Fruit fly (Drosophila melanogaster) whole organism, embryonic: Measurements from ENCODE around the gene CG11898.

ENCODE experiments used
- ATbp ChIP-seq: fragments of 200-800 bp; sonication (Bioruptor generic); optimal IDR thresholded peaks from 2 replicates; lab custom pipeline; 2017; ENCODE audit warnings: missing biosample characterization, mild to moderate bottlenecking, missing genetic modification characterization, missing genetic modification reagents
- Aef1 ChIP-seq: fragments of 200-800 bp; sonication (Bioruptor generic); IDR thresholded peaks from 3 replicates; pipeline ENCODE4 v1.3.6; 2022; ENCODE audit warnings: missing biosample characterization, missing genetic modification characterization
- CG13775 ChIP-seq: fragments of 200-800 bp; sonication (Bioruptor generic); optimal IDR thresholded peaks from 3 replicates; lab custom pipeline; 2017; ENCODE audit warnings: missing biosample characterization, mild to moderate bottlenecking, missing genetic modification characterization
- CG15601 ChIP-seq: fragments of 200-800 bp; sonication (Bioruptor generic); optimal IDR thresholded peaks from 3 replicates; lab custom pipeline; 2019; ENCODE audit warnings: missing biosample characterization, mild to moderate bottlenecking, missing genetic modification characterization, moderate library complexity
- CG15696 ChIP-seq: fragments of 200-800 bp; sonication (Bioruptor generic); optimal IDR thresholded peaks from 2 replicates; lab custom pipeline; 2019; ENCODE audit warnings: missing biosample characterization, mild to moderate bottlenecking, missing genetic modification characterization, moderate library complexity
- CG1603 ChIP-seq: fragments of 200-800 bp; sonication (Bioruptor generic); optimal IDR thresholded peaks from 2 replicates; lab custom pipeline; 2019; ENCODE audit warnings: missing biosample characterization, mild to moderate bottlenecking, missing genetic modification characterization, moderate library complexity
- CG17186 ChIP-seq: fragments of 200-800 bp; sonication (Bioruptor generic); optimal IDR thresholded peaks from 3 replicates; lab custom pipeline; 2017; ENCODE audit warnings: missing biosample characterization, missing genetic modification reagents, missing genetic modification characterization
- CG17328 ChIP-seq: fragments of 200-800 bp; sonication (Bioruptor generic); IDR thresholded peaks from 2 replicates; pipeline ENCODE4 v1.3.6; 2022; ENCODE audit warnings: missing biosample characterization, missing genetic modification characterization
- CG32532 ChIP-seq: fragments of 200-800 bp; sonication (Bioruptor generic); IDR thresholded peaks from 2 replicates; pipeline ENCODE4 v1.3.6; 2022; ENCODE audit warnings: missing biosample characterization, missing genetic modification characterization
- CG32767 ChIP-seq: fragments of 200-800 bp; sonication (Bioruptor generic); IDR thresholded peaks from 2 replicates; pipeline ENCODE4 v1.3.6; 2022; ENCODE audit warnings: missing biosample characterization, missing genetic modification characterization
- CG33557 ChIP-seq: fragments of 200-800 bp; sonication (Bioruptor generic); optimal IDR thresholded peaks from 2 replicates; lab custom pipeline; 2019; ENCODE audit warnings: missing biosample characterization, mild to moderate bottlenecking, missing genetic modification characterization, moderate library complexity
- CG4424 ChIP-seq: fragments of 200-800 bp; sonication (Bioruptor generic); optimal IDR thresholded peaks from 3 replicates; lab custom pipeline; 2016; ENCODE audit warnings: missing biosample characterization, missing genetic modification characterization
- CG4854 ChIP-seq: fragments of 200-800 bp; sonication (Bioruptor generic); optimal IDR thresholded peaks from 2 replicates; lab custom pipeline; 2016; ENCODE audit warnings: missing biosample characterization, missing genetic modification characterization, inconsistent platforms
- CG5245 ChIP-seq: fragments of 200-800 bp; sonication (Bioruptor generic); optimal IDR thresholded peaks from 3 replicates; lab custom pipeline; 2016; ENCODE audit warnings: missing biosample characterization, missing genetic modification characterization
- CG7271 ChIP-seq: fragments of 200-800 bp; sonication (Bioruptor generic); optimal IDR thresholded peaks from 2 replicates; lab custom pipeline; 2018; ENCODE audit warnings: missing biosample characterization, mild to moderate bottlenecking, missing genetic modification characterization, moderate library complexity
- CG8924 ChIP-seq: fragments of 200-800 bp; optimal IDR thresholded peaks from 3 replicates; lab custom pipeline; 2019; ENCODE audit warnings: missing biosample characterization, mild to moderate bottlenecking, missing genetic modification characterization, moderate library complexity
- CG8944 ChIP-seq: fragments of 200-800 bp; sonication (Bioruptor generic); optimal IDR thresholded peaks from 3 replicates; lab custom pipeline; 2016; ENCODE audit warnings: missing biosample characterization, missing genetic modification characterization
- HLHmδ ChIP-seq: fragments of 200-800 bp; sonication (Bioruptor generic); optimal IDR thresholded peaks from 2 replicates; lab custom pipeline; 2018; ENCODE audit warnings: missing biosample characterization, mild to moderate bottlenecking, missing genetic modification characterization, moderate library complexity
- Hey ChIP-seq: fragments of 200-800 bp; sonication (Bioruptor generic); optimal IDR thresholded peaks from 3 replicates; lab custom pipeline; 2018; ENCODE audit warnings: missing biosample characterization, mild to moderate bottlenecking, missing genetic modification characterization
- Hmr ChIP-seq: fragments of 200-800 bp; sonication (Bioruptor generic); optimal IDR thresholded peaks from 3 replicates; lab custom pipeline; 2017; ENCODE audit warnings: mild to moderate bottlenecking, missing biosample characterization, missing genetic modification reagents, missing genetic modification characterization
- Lim3 ChIP-seq: fragments of 200-800 bp; sonication (Bioruptor generic); IDR thresholded peaks from 2 replicates; pipeline ENCODE4 v1.3.6; 2022; ENCODE audit warnings: missing biosample characterization, missing genetic modification characterization
- MTF-1 ChIP-seq: fragments of 200-800 bp; sonication (Bioruptor generic); optimal IDR thresholded peaks from 2 replicates; lab custom pipeline; 2018; ENCODE audit warnings: missing biosample characterization, mild to moderate bottlenecking, missing genetic modification characterization, borderline replicate concordance
- Med ChIP-seq: fragments of 200-800 bp; sonication (Bioruptor generic); peaks from one replicate; lab custom pipeline; 2016; ENCODE audit warnings: missing biosample characterization, missing genetic modification characterization, mild to moderate bottlenecking, inconsistent platforms, moderate library complexity
- Oaz ChIP-seq: fragments of 200-800 bp; sonication (Bioruptor generic); IDR thresholded peaks from 2 replicates; pipeline ENCODE4 v1.3.6; 2022; ENCODE audit warnings: missing biosample characterization, missing genetic modification characterization
- PHDP ChIP-seq: fragments of 200-800 bp; sonication (Bioruptor generic); optimal IDR thresholded peaks from 3 replicates; lab custom pipeline; 2018; ENCODE audit warnings: missing biosample characterization, mild to moderate bottlenecking, missing genetic modification characterization, moderate library complexity
- TFAM ChIP-seq: fragments of 200-800 bp; sonication (Bioruptor generic); optimal IDR thresholded peaks from 2 replicates; lab custom pipeline; 2017; ENCODE audit warnings: missing biosample characterization, missing genetic modification characterization, inconsistent platforms
- Xbp1 ChIP-seq: fragments of 200-800 bp; sonication (Bioruptor generic); optimal IDR thresholded peaks from 3 replicates; lab custom pipeline; 2016; ENCODE audit warnings: missing biosample characterization, mild to moderate bottlenecking, missing genetic modification characterization
- bbx ChIP-seq: fragments of 200-800 bp; sonication (Bioruptor generic); IDR thresholded peaks from 2 replicates; pipeline ENCODE4 v1.3.6; 2022; ENCODE audit warnings: missing biosample characterization, missing genetic modification characterization; ENCODE audit not compliant: partially characterized antibody
- cato ChIP-seq: fragments of 200-800 bp; sonication (Bioruptor generic); optimal IDR thresholded peaks from 2 replicates; lab custom pipeline; 2016; ENCODE audit warnings: missing biosample characterization, missing genetic modification characterization, borderline replicate concordance
- dan ChIP-seq: fragments of 200-800 bp; sonication (Bioruptor generic); IDR thresholded peaks from 2 replicates; pipeline ENCODE4 v1.3.6; 2022; ENCODE audit warnings: missing biosample characterization, missing genetic modification characterization
- dati ChIP-seq: fragments of 200-800 bp; sonication (Bioruptor generic); IDR thresholded peaks from 2 replicates; pipeline ENCODE4 v1.3.6; 2022; ENCODE audit warnings: missing biosample characterization, missing genetic modification characterization
- dysf ChIP-seq: fragments of 200-800 bp; sonication (Bioruptor generic); IDR thresholded peaks from 3 replicates; pipeline ENCODE4 v1.3.6; 2022; ENCODE audit warnings: missing biosample characterization, missing genetic modification characterization
- emc ChIP-seq: fragments of 200-800 bp; sonication (Bioruptor generic); optimal IDR thresholded peaks from 2 replicates; lab custom pipeline; 2016; ENCODE audit warnings: missing biosample characterization, missing genetic modification characterization
- gce ChIP-seq: fragments of 200-800 bp; sonication (Bioruptor generic); IDR thresholded peaks from 3 replicates; pipeline ENCODE4 v1.3.6; 2022; ENCODE audit warnings: missing biosample characterization, missing genetic modification characterization
- gsb-n ChIP-seq: fragments of 200-800 bp; sonication (Bioruptor generic); optimal IDR thresholded peaks from 3 replicates; lab custom pipeline; 2018; ENCODE audit warnings: missing biosample characterization, mild to moderate bottlenecking, missing genetic modification characterization
- kni ChIP-seq: fragments of 200-800 bp; sonication (Bioruptor generic); optimal IDR thresholded peaks from 3 replicates; lab custom pipeline; 2017; ENCODE audit warnings: mild to moderate bottlenecking, missing biosample characterization, missing genetic modification reagents, missing genetic modification characterization
- lov ChIP-seq, 2 experiments: fragments of 200-800 bp in 1 of 2; fragments of >200 bp in 1 of 2; sonication (Bioruptor generic) in 1 of 2; IDR thresholded peaks in 1 of 2; optimal IDR thresholded peaks in 1 of 2; 2 replicates in 1 of 2; 3 replicates in 1 of 2; pipeline versions ENCODE4 v1.3.6 to Lab custom; 2017 to 2022; ENCODE audit warnings: missing biosample characterization in 1 of 2, missing genetic modification characterization in 1 of 2
- sens-2 ChIP-seq: fragments of 200-800 bp; sonication (Bioruptor generic); IDR thresholded peaks from 2 replicates; pipeline ENCODE4 v1.3.6; 2022; ENCODE audit warnings: missing biosample characterization, missing genetic modification characterization
- so ChIP-seq: fragments of 200-800 bp; sonication (Bioruptor generic); IDR thresholded peaks from 3 replicates; pipeline ENCODE4 v1.3.6; 2022; ENCODE audit warnings: missing biosample characterization, missing genetic modification characterization
- stc ChIP-seq: fragments of 200-800 bp; sonication (Bioruptor generic); IDR thresholded peaks from 2 replicates; pipeline ENCODE4 v1.3.6; 2022; ENCODE audit warnings: missing biosample characterization, missing genetic modification characterization
- tup ChIP-seq: fragments of 200-800 bp; sonication (Bioruptor generic); optimal IDR thresholded peaks from 2 replicates; lab custom pipeline; 2016; ENCODE audit warnings: missing biosample characterization, mild to moderate bottlenecking, missing genetic modification characterization, moderate library complexity
- tx ChIP-seq: fragments of 200-800 bp; sonication (Bioruptor generic); optimal IDR thresholded peaks from 2 replicates; lab custom pipeline; 2016; ENCODE audit warnings: missing biosample characterization, missing genetic modification characterization
- vfl ChIP-seq: fragments of 200-800 bp; sonication (Bioruptor generic); optimal IDR thresholded peaks from 2 replicates; lab custom pipeline; 2016; ENCODE audit warnings: missing biosample characterization, missing genetic modification characterization
- vnd ChIP-seq: fragments of 200-800 bp; sonication (Bioruptor generic); IDR thresholded peaks from 3 replicates; pipeline ENCODE4 v1.3.6; 2022; ENCODE audit warnings: missing biosample characterization, missing genetic modification characterization; ENCODE audit not compliant: partially characterized antibody
- wdn ChIP-seq: fragments of 200-800 bp; sonication (Bioruptor generic); IDR thresholded peaks from 2 replicates; pipeline ENCODE4 v1.3.6; 2022; ENCODE audit warnings: missing biosample characterization, missing genetic modification characterization
- zf30C ChIP-seq: fragments of 200-800 bp; sonication (Bioruptor generic); optimal IDR thresholded peaks from 3 replicates; lab custom pipeline; 2018; ENCODE audit warnings: missing biosample characterization, mild to moderate bottlenecking, missing genetic modification characterization
- zfh1 ChIP-seq: fragments of 200-800 bp; sonication (Bioruptor generic); IDR thresholded peaks from 3 replicates; pipeline ENCODE4 v1.3.6; 2022; ENCODE audit warnings: missing biosample characterization, missing genetic modification characterization

CG11898 gene

DNA sequence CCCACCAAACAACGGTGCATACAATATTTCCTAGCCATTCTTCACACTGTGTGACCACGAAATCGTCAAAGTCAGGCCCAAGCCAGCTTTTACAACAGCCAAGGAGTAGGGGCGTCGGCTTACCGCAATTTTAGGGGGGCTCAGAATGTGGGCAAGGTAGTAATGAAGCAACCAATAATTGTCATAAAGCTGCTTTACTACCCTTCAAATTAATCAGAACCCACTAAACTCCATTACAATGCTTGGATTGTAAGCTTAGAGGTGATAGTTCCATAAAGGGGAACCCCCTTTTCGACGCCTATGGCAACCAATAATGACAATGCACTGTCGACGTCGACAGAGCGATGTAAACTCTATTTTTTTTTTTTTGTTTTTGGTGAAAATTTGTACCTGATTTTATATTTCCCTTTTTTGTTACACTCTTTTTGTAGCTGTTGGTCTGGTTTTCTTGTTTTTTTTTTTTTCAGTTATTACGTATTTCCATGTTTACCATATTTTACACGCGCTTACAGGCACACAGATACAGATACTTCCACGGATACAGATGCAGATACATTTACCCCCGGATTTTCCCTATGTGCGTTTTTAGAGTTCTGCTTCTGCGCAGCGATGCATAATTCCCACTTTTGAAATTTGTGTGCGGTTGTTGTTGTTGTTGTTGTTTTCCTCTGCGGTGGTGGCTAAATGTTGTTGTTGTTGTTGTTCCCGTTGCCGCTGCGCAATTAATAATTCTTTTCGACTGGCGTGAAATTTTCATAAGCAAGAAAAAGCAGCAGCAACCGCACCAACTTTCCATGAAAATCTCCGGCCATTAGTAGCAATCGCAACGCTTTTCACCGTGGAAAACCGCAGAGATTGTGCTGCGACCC lies 39.4 kb downstream of the CG11898 start (continued):
- TF ChIP-seq MTF-1 (no peak), CG5245 (GFP tag; lab: Kevin White, UChicago) (peak; percentile 73), CG17328 (GFP tag; lab: Robert Waterston, UW) (peak; percentile 77), bbx (GFP tag; lab: Robert Waterston, UW) (no peak), Hmr (GFP tag; lab: Kevin White, UChicago) (peak; percentile 16), so (GFP tag; lab: Robert Waterston, UW) (peak; percentile 68; the same call in 1 of the 3 replicates), CG1603 (tag; lab: Kevin White, UChicago) (peak; percentile 92), CG15601 (peak; percentile 79), ATbp (GFP tag; lab: Kevin White, UChicago) (peak; percentile 86), tx (GFP tag; lab: Kevin White, UChicago) (peak; percentile 62), vfl (no peak), CG32767 (GFP tag; lab: Robert Waterston, UW) (peak; percentile 65), CG8944 (peak; percentile 70), CG4424 (GFP tag; lab: Kevin White, UChicago) (peak; percentile 84), Lim3 (peak; percentile 19; the same call in 1 of the 2 replicates), CG8924 (tag; lab: Kevin White, UChicago) (peak; percentile 77), kni (GFP tag; lab: Kevin White, UChicago) (peak; percentile 15), dysf (GFP tag; lab: Robert Waterston, UW) (peak; percentile 80), tup (no peak), lov (optimal IDR thresholded peaks at IDR 0.05; lab: Kevin White, UChicago) (no peak), lov (GFP tag; IDR thresholded peaks at IDR 0.05; lab: Robert Waterston, UW) (peak; percentile 65; the same call in 1 of the 3 replicates), CG4854 (peak; percentile 42), CG7271 (tag; lab: Kevin White, UChicago) (no peak), emc (no peak), zfh1 (GFP tag; lab: Robert Waterston, UW) (peak; percentile 85), Oaz (GFP tag; lab: Robert Waterston, UW) (peak; percentile 27; the same call in 1 of the 2 replicates), dati (peak; percentile 43; the same call in 1 of the 2 replicates), cato (GFP tag; lab: Kevin White, UChicago) (peak; percentile 65), wdn (GFP tag; lab: Robert Waterston, UW) (peak; percentile 44; the same call in 1 of the 2 replicates), HLHmδ (GFP tag; lab: Kevin White, UChicago) (no peak), Xbp1 (GFP tag; lab: Kevin White, UChicago) (peak; percentile 85), TFAM (GFP tag; lab: Kevin White, UChicago) (peak; percentile 46), zf30C (GFP tag; lab: Kevin White, UChicago) (no peak), stc (GFP tag; lab: Robert Waterston, UW) (peak; percentile 79), Hey (no peak), CG33557 (GFP tag; lab: Kevin White, UChicago) (peak; percentile 57), gsb-n (tag; lab: Kevin White, UChicago) (peak; percentile 69), CG32532 (GFP tag; lab: Robert Waterston, UW) (peak; percentile 46; the same call in 1 of the 2 replicates), CG15696 (peak; percentile 51), vnd (GFP tag; lab: Robert Waterston, UW) (no peak), PHDP (peak; percentile 73), Med (GFP tag; lab: Kevin White, UChicago) (peak; percentile 91), Aef1 (GFP tag; lab: Robert Waterston, UW) (peak; percentile 37; the same call in 1 of the 3 replicates), sens-2 (GFP tag; lab: Robert Waterston, UW) (peak; percentile 68), CG17186 (peak; percentile 47), gce (GFP tag; lab: Robert Waterston, UW) (peak; percentile 76), dan (peak; percentile 47; the same call in 1 of the 2 replicates), CG13775 (peak; percentile 42)
